Fruit fly (Drosophila melanogaster): ENCODE data around the gene Elovl7.

The Elovl7 gene

dm6 chr3R:8009080-8009620 is 13.5 kb upstream of the Elovl7 start, which contains the start of the genes CG11052 and CG3223 (continued):
- TF ChIP-seq CG18011 (GFP tag; optimal IDR thresholded peaks at IDR 0.05) (no peak), CG8290 (GFP tag; optimal IDR thresholded peaks at IDR 0.05) (no peak), CG8290 (tag; optimal IDR thresholded peaks at IDR 0.05) (peak in 1 of 2 experiments; percentile 12), CG17829 (tag; optimal IDR thresholded peaks at IDR 0.05) (peak; percentile 16), CG3726 (GFP tag; IDR thresholded peaks at IDR 0.05) (no peak), z (GFP tag; IDR thresholded peaks at IDR 0.05) (no peak), D19A (tag; optimal IDR thresholded peaks at IDR 0.05) (peak; percentile 64), maf-S (GFP tag; optimal IDR thresholded peaks at IDR 0.05) (no peak), CG18262 (tag; optimal IDR thresholded peaks at IDR 0.05) (peak; percentile 3), CG10267 (tag; optimal IDR thresholded peaks at IDR 0.05) (peak; percentile 51), ash1 (GFP tag; optimal IDR thresholded peaks at IDR 0.05) (no peak), shn (GFP tag; optimal IDR thresholded peaks at IDR 0.05) (no peak), CG2120 (GFP tag; optimal IDR thresholded peaks at IDR 0.05) (peak; percentile 50), slp2 (GFP tag; optimal IDR thresholded peaks at IDR 0.05) (no peak), CG13424 (tag; optimal IDR thresholded peaks at IDR 0.05) (peak; percentile 44), fu2 (GFP tag; optimal IDR thresholded peaks at IDR 0.05) (peak; percentile 40), Xrp1 (GFP tag; IDR thresholded peaks at IDR 0.05) (no peak), inv (GFP tag; IDR thresholded peaks at IDR 0.05; ENCODE audit: partially characterized antibody) (peak; percentile 12; the same call in 1 of the 2 replicates), Hr3 (GFP tag; optimal IDR thresholded peaks at IDR 0.05) (peak; percentile 1), mam (GFP tag; optimal IDR thresholded peaks at IDR 0.05) (peak; percentile 8), slou (GFP tag; optimal IDR thresholded peaks at IDR 0.05) (no peak), Adf1 (GFP tag; IDR thresholded peaks at IDR 0.05) (no peak), CG15601 (tag; optimal IDR thresholded peaks at IDR 0.05) (peak; percentile 30), B-H1 (GFP tag; IDR thresholded peaks at IDR 0.05) (no peak), CG12391 (tag; optimal IDR thresholded peaks at IDR 0.05) (peak; percentile 36), dati (GFP tag; IDR thresholded peaks at IDR 0.05) (no peak), ab (GFP tag; optimal IDR thresholded peaks at IDR 0.05) (no peak), CG7786 (GFP tag; optimal IDR thresholded peaks at IDR 0.05) (peak; percentile 12), Lpt (GFP tag; optimal IDR thresholded peaks at IDR 0.05) (no peak), kni (GFP tag; optimal IDR thresholded peaks at IDR 0.05) (peak; percentile 21), salm (tag; optimal IDR thresholded peaks at IDR 0.05) (peak; percentile 11), CG30020 (tag; optimal IDR thresholded peaks at IDR 0.05) (peak; percentile 85), Eip74EF (GFP tag; optimal IDR thresholded peaks at IDR 0.05) (no peak), CG12219 (GFP tag; optimal IDR thresholded peaks at IDR 0.05) (no peak), ranshi (GFP tag; IDR thresholded peaks at IDR 0.05) (no peak), ci (GFP tag; IDR thresholded peaks at IDR 0.05) (peak; percentile 58; the same call in 2 of the 3 replicates), btn (GFP tag; optimal IDR thresholded peaks at IDR 0.05) (no peak), emc (GFP tag; optimal IDR thresholded peaks at IDR 0.05) (no peak), onecut (GFP tag; IDR thresholded peaks at IDR 0.05) (peak; percentile 52), CG10543 (GFP tag; optimal IDR thresholded peaks at IDR 0.05) (peak; percentile 6), CG12155 (GFP tag; optimal IDR thresholded peaks at IDR 0.05) (peak; percentile 4), CG13123 (GFP tag; optimal IDR thresholded peaks at IDR 0.05) (no peak), CG12659 (GFP tag; optimal IDR thresholded peaks at IDR 0.05) (peak; percentile 64), CG3847 (GFP tag; IDR thresholded peaks at IDR 0.05) (peak; percentile 13; the same call in 1 of the 2 replicates), CG31441 (GFP tag; IDR thresholded peaks at IDR 0.05) (no peak), Usf (GFP tag; optimal IDR thresholded peaks at IDR 0.05) (no peak), NfI (GFP tag; optimal IDR thresholded peaks at IDR 0.05) (peak; percentile 64), CG17385 (GFP tag; optimal IDR thresholded peaks at IDR 0.05) (peak; percentile 15), grau (tag; optimal IDR thresholded peaks at IDR 0.05) (peak; percentile 32), chif (GFP tag; optimal IDR thresholded peaks at IDR 0.05) (no peak), CG15696 (tag; optimal IDR thresholded peaks at IDR 0.05) (peak; percentile 8)

Data from whole organism, embryonic.